Worm (Caenorhabditis elegans): ENCODE measurements around the gene C32D5.12.

DNA sequence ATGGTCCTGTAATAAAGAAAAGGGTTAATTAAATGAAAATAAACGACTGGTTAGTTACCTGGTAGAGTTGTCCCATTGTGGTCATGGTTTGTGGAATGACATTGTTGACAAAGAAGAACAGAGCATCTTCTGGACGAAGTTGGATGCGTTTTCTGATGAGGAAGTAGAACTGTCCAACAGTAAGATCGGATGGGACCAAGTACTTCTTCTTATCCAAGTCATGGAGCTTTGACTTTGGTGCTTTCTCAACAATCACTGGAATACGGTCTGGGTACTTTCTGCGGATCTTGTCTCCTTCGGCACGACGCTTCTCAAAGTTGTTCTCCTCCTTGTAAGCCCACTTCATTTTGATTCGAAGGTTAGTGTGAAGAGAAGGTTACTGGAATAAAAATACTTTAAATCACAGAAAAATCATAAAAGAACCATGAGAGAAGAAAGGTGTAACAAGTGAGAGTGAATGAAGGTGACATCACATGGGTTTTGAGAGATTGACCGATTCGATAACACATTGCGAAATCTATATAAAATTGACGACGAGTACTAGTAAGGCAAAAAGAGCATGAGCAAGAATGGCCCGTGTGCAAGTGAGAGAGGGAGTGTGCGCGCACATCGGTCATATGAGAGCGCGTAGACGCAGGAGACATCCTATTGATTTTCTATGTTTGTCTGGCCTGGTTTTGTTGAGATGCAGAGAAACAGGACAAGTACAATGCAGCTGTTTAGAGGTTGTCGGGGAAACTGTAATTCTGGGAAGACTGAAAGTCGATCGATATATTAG, 11.3 kb downstream of the C32D5.12 start, which contains the start of gene lgg-1:
- TF ChIP-seq sea-2 (GFP tag; IDR thresholded peaks at IDR 0.05) (no peak), mxl-1 (tag; optimal IDR thresholded peaks at IDR 0.05) (peak; percentile 14), ztf-6 (GFP tag; IDR thresholded peaks at IDR 0.05) (0 out of 2 replicates have a peak, but pooled peaks have one; percentile 23), xnd-1 (tag; optimal IDR thresholded peaks at IDR 0.05) (no peak), nhr-179 (tag; optimal IDR thresholded peaks at IDR 0.05) (no peak), ZK185.1 (tag; optimal IDR thresholded peaks at IDR 0.05; ENCODE audit: poor library complexity, severe bottlenecking) (peak; percentile 72), ama-1 (optimal IDR thresholded peaks at IDR 0.05) (peak; percentile 98), ama-1 (GFP tag; optimal IDR thresholded peaks at IDR 0.05) (no peak), zim-3 (tag; optimal IDR thresholded peaks at IDR 0.05) (peak; percentile 57), gei-17 (GFP tag; optimal IDR thresholded peaks at IDR 0.05) (no peak), egl-18 (GFP tag; IDR thresholded peaks at IDR 0.05) (0 out of 2 replicates have a peak, but pooled peaks have one; percentile 28), B0261.1 (tag; optimal IDR thresholded peaks at IDR 0.05) (no peak), ets-4 (GFP tag; optimal IDR thresholded peaks at IDR 0.05) (no peak), aptf-3 (GFP tag; IDR thresholded peaks at IDR 0.05) (no peak)

All from whole organism, young adult.